Fruit fly (Drosophila melanogaster): ENCODE data around the gene CG7366.

CG7366 gene

dm6 chr3L:8158715-8159380 lies 43.4 kb downstream of the CG7366 start, which contains the start of gene CG42445:
TSS of gene CG42445 (minus strand) at chr3L:8158900.
- TF ChIP-seq Myc (optimal IDR thresholded peaks at IDR 0.05) = no peak
- no peak for TF ChIP-seq Sin3A (optimal IDR thresholded peaks at IDR 0.05)
- TF ChIP-seq h (optimal IDR thresholded peaks at IDR 0.05) = no peak
- TF ChIP-seq psq (optimal IDR thresholded peaks at IDR 0.05) = no peak
- no peak for TF ChIP-seq insv (optimal IDR thresholded peaks at IDR 0.05)
- no peak for TF ChIP-seq ttk (optimal IDR thresholded peaks at IDR 0.05)

dm6 chr3L:8157079-8157478 lies 45.1 kb downstream of the CG7366 start:
- no peak for TF ChIP-seq Sin3A (optimal IDR thresholded peaks at IDR 0.05)
- TF ChIP-seq Myc (optimal IDR thresholded peaks at IDR 0.05) = no peak
- no peak for TF ChIP-seq psq (optimal IDR thresholded peaks at IDR 0.05)
- no peak for TF ChIP-seq insv (optimal IDR thresholded peaks at IDR 0.05)
- TF ChIP-seq h (optimal IDR thresholded peaks at IDR 0.05) = no peak
- no peak for TF ChIP-seq ttk (optimal IDR thresholded peaks at IDR 0.05)

DNA sequence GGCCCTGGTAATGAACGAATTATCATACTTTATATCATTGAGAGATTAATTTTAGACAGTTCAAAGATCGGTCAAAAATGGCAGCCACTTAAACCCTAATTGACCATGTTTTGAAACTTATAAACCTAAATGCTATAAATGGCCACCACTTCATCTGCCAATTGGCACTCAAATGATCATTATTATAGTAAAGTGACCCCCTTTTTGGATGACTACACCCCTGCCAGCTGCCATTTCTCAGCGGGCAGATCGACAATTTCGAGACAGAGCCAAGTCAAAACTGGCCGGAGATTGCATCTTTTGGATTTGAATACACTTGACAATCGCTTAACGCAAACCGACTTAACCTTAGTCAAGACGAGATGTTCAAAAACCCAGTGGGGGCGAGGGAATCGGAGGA lies 46.0 kb downstream of the CG7366 start:
- TF ChIP-seq ttk (optimal IDR thresholded peaks at IDR 0.05) = no peak
- no peak for TF ChIP-seq psq (optimal IDR thresholded peaks at IDR 0.05)
- TF ChIP-seq h (optimal IDR thresholded peaks at IDR 0.05) = no peak
- TF ChIP-seq Myc (optimal IDR thresholded peaks at IDR 0.05) = no peak
- TF ChIP-seq Sin3A (optimal IDR thresholded peaks at IDR 0.05) = no peak
- TF ChIP-seq insv (optimal IDR thresholded peaks at IDR 0.05) = no peak

DNA sequence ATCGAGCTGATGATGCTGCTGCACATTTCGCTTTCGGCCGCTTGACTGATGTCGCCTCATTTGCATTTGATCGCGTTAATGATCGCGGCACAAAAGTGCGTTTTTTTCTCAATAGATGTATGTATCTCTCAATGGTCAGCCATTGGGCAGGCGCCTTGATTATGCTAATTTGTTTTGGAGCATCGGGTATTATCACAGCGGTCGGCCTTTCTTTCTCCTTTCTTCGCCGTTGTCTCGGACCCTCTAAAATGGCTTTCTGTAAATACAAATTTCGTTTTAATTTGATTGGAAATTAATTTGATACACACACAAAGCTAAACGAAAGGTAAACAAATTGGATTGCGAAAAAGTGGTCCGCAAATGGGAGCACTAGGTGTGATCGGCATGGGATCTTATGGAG lies 46.9 kb downstream of the CG7366 start:
- TF ChIP-seq psq (optimal IDR thresholded peaks at IDR 0.05) = no peak
- TF ChIP-seq ttk (optimal IDR thresholded peaks at IDR 0.05) = no peak
- TF ChIP-seq insv (optimal IDR thresholded peaks at IDR 0.05) = no peak
- TF ChIP-seq Myc (optimal IDR thresholded peaks at IDR 0.05) = no peak
- no peak for TF ChIP-seq h (optimal IDR thresholded peaks at IDR 0.05)
- no peak for TF ChIP-seq Sin3A (optimal IDR thresholded peaks at IDR 0.05)

DNA sequence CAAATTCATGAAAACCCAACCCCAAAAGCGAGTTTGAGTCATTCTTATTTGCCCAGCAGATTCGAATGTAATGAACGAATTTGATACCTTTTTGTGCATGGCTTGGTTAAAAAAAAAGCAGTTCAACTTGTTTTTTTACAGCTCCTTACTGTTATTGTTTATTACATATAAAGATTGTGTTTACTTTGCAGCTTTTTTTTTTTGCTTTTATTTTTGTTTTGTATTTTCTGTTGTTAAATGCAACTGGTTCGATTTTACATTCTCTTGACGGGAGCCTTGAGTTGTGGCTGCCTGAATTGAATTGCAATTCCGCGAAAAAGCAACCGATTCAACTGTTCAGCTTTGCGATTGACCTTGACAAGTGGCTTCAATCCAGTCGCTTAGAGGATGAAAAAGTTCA lies 47.7 kb downstream of the CG7366 start:
- no peak for TF ChIP-seq insv (optimal IDR thresholded peaks at IDR 0.05)
- TF ChIP-seq ttk (optimal IDR thresholded peaks at IDR 0.05) = no peak
- no peak for TF ChIP-seq Sin3A (optimal IDR thresholded peaks at IDR 0.05)
- TF ChIP-seq h (optimal IDR thresholded peaks at IDR 0.05) = no peak
- TF ChIP-seq Myc (optimal IDR thresholded peaks at IDR 0.05) = no peak
- no peak for TF ChIP-seq psq (optimal IDR thresholded peaks at IDR 0.05)

DNA sequence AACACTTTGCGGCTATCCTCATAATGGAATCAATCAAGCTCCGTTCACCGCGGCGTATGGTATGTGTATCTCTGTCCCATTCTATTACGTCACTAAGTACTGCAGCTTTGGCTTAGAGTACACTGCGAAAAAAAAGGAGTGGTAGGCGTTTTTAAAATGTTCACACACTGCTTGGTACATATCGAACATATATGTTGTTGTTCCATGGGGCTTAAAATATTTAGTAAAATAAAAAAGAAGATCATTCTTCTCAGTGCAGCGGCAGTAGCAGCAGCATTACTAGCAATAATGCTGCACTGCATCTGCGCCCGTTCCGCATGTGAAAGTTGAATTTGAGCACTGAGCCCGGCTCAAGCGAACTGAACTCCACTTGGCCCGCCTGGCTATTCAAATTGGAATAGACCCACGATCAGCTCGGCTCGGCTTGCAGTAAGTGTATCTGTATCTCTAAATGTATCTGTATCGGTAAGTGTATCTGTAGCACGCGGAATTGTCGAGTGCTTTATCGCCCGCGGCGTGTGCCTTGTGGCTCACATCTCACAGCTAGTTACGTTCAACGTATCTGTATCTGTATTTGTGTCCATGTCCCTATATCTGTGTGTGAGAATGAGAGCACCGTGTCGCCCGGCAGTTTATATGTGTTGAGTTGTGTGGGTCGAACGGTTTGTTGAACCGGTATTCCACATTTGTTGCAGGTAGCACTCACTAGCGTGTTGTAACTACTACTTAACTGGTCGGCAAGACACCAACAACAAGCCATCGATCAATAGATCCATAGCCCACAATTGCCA lies 48.8 kb downstream of the CG7366 start:
- TF ChIP-seq h (optimal IDR thresholded peaks at IDR 0.05) (no peak), Sin3A (optimal IDR thresholded peaks at IDR 0.05) (no peak), psq (optimal IDR thresholded peaks at IDR 0.05) (no peak), insv (optimal IDR thresholded peaks at IDR 0.05) (no peak), ttk (optimal IDR thresholded peaks at IDR 0.05) (no peak), Myc (optimal IDR thresholded peaks at IDR 0.05) (no peak)

dm6 chr3L:8151727-8152199 lies 50.5 kb downstream of the CG7366 start, which contains the start of gene CG13676:
TSS of gene CG13676 (minus strand) at chr3L:8151813.
- TF ChIP-seq Sin3A (optimal IDR thresholded peaks at IDR 0.05) (no peak), ttk (optimal IDR thresholded peaks at IDR 0.05) (no peak), h (optimal IDR thresholded peaks at IDR 0.05) (no peak), psq (optimal IDR thresholded peaks at IDR 0.05) (no peak), insv (optimal IDR thresholded peaks at IDR 0.05) (no peak), Myc (optimal IDR thresholded peaks at IDR 0.05) (no peak)

Measured in Kc167 (cell line).